Fruit fly (Drosophila melanogaster) whole organism, embryonic: ENCODE measurements around the gene mRpL55.

ENCODE experiments used
- Bdp1 ChIP-seq: fragments of 200-800 bp; sonication (Bioruptor generic); optimal IDR thresholded peaks from 3 replicates; lab custom pipeline; 2016; ENCODE audit warnings: missing biosample characterization, missing genetic modification characterization
- CG11085 ChIP-seq: fragments of 200-800 bp; sonication (Bioruptor generic); IDR thresholded peaks from 2 replicates; pipeline ENCODE4 v1.3.6; 2022; ENCODE audit warnings: missing biosample characterization, missing genetic modification characterization
- CG11696 ChIP-seq: fragments of 200-800 bp; sonication (Bioruptor generic); IDR thresholded peaks from 2 replicates; pipeline ENCODE4 v1.3.6; 2022; ENCODE audit warnings: missing biosample characterization, missing genetic modification characterization
- CG12236 ChIP-seq: fragments of 200-800 bp; sonication (Bioruptor generic); optimal IDR thresholded peaks from 2 replicates; lab custom pipeline; 2016; ENCODE audit warnings: missing biosample characterization, missing genetic modification characterization
- CG14860 ChIP-seq: fragments of 200-800 bp; sonication (Bioruptor generic); IDR thresholded peaks from 3 replicates; pipeline ENCODE4 v1.3.6; 2022; ENCODE audit warnings: missing biosample characterization, missing genetic modification characterization; ENCODE audit not compliant: partially characterized antibody
- CG16779 ChIP-seq: fragments of 200-800 bp; sonication (Bioruptor generic); IDR thresholded peaks from 2 replicates; pipeline ENCODE4 v1.3.6; 2022; ENCODE audit warnings: missing biosample characterization, missing genetic modification characterization
- CG1792 ChIP-seq: fragments of 200-800 bp; sonication (Bioruptor generic); optimal IDR thresholded peaks from 2 replicates; lab custom pipeline; 2016; ENCODE audit warnings: missing biosample characterization, missing genetic modification characterization
- CG18764 ChIP-seq: fragments of 200-800 bp; sonication (Bioruptor generic); optimal IDR thresholded peaks from 3 replicates; lab custom pipeline; 2016; ENCODE audit warnings: missing biosample characterization, missing genetic modification characterization
- CG2889 ChIP-seq: fragments of 200-800 bp; sonication (Bioruptor generic); IDR thresholded peaks from 3 replicates; pipeline ENCODE4 v1.3.6; 2022; ENCODE audit warnings: missing biosample characterization, missing genetic modification characterization
- CG3281 ChIP-seq: fragments of 200-800 bp; sonication (Bioruptor generic); optimal IDR thresholded peaks from 3 replicates; lab custom pipeline; 2017; ENCODE audit warnings: missing biosample characterization, mild to moderate bottlenecking, missing genetic modification characterization
- CG42726 ChIP-seq: fragments of 200-800 bp; sonication (Bioruptor generic); IDR thresholded peaks from 2 replicates; pipeline ENCODE4 v1.3.6; 2022; ENCODE audit warnings: missing biosample characterization, missing genetic modification characterization; ENCODE audit not compliant: partially characterized antibody
- CG7928 ChIP-seq: fragments of 200-800 bp; sonication (Bioruptor generic); optimal IDR thresholded peaks from 2 replicates; lab custom pipeline; 2017; ENCODE audit warnings: missing biosample characterization, mild to moderate bottlenecking, missing genetic modification characterization
- CG7987 ChIP-seq: fragments of 200-800 bp; sonication (Bioruptor generic); optimal IDR thresholded peaks from 2 replicates; lab custom pipeline; 2018; ENCODE audit warnings: missing biosample characterization, mild to moderate bottlenecking, missing genetic modification characterization, moderate library complexity
- CG9437 ChIP-seq: fragments of 200-800 bp; sonication (Bioruptor generic); optimal IDR thresholded peaks from 2 replicates; lab custom pipeline; 2018; ENCODE audit warnings: missing biosample characterization, mild to moderate bottlenecking, missing genetic modification characterization
- CHES-1-like ChIP-seq: fragments of 200-800 bp; sonication (Bioruptor generic); optimal IDR thresholded peaks from 2 replicates; lab custom pipeline; 2016; ENCODE audit warnings: missing biosample characterization, missing genetic modification characterization
- CTCF ChIP-seq: fragments of 200-800 bp; sonication (Bioruptor generic); optimal IDR thresholded peaks from 2 replicates; lab custom pipeline; 2017; ENCODE audit warnings: missing biosample characterization, mild to moderate bottlenecking, missing genetic modification characterization, moderate library complexity
- Dad ChIP-seq: fragments of 200-800 bp; sonication (Bioruptor generic); optimal IDR thresholded peaks from 3 replicates; lab custom pipeline; 2016; ENCODE audit warnings: missing biosample characterization, missing genetic modification characterization
- Deaf1 ChIP-seq: fragments of 200-800 bp; optimal IDR thresholded peaks from 3 replicates; lab custom pipeline; 2019; ENCODE audit warnings: missing biosample characterization, mild to moderate bottlenecking, missing genetic modification characterization, moderate library complexity
- HLH3B ChIP-seq: fragments of 200-800 bp; sonication (Bioruptor generic); IDR thresholded peaks from 2 replicates; pipeline ENCODE4 v1.3.6; 2022; ENCODE audit warnings: missing biosample characterization, missing genetic modification characterization
- Hr51 ChIP-seq, 2 experiments: fragments of 200-800 bp; sonication (Bioruptor generic); optimal IDR thresholded peaks; 2 replicates in 1 of 2; 3 replicates in 1 of 2; lab custom pipeline; 2016 to 2018; ENCODE audit warnings: missing biosample characterization in 2 of 2, missing genetic modification characterization in 2 of 2, mild to moderate bottlenecking in 1 of 2, moderate library complexity in 1 of 2
- Lhr ChIP-seq: fragments of 200-800 bp; sonication (Bioruptor generic); optimal IDR thresholded peaks from 3 replicates; lab custom pipeline; 2017; ENCODE audit warnings: mild to moderate bottlenecking, missing biosample characterization, missing genetic modification reagents, missing genetic modification characterization
- Med ChIP-seq: fragments of 200-800 bp; sonication (Bioruptor generic); peaks from one replicate; lab custom pipeline; 2016; ENCODE audit warnings: missing biosample characterization, missing genetic modification characterization, mild to moderate bottlenecking, inconsistent platforms, moderate library complexity
- Pdp1 ChIP-seq, 2 experiments: fragments of 200-800 bp; sonication (Bioruptor generic); optimal IDR thresholded peaks; 3 replicates each; lab custom pipeline; 2016; ENCODE audit warnings: missing biosample characterization in 2 of 2, missing genetic modification characterization in 2 of 2, mild to moderate bottlenecking in 1 of 2, moderate library complexity in 1 of 2
- Ravus ChIP-seq: fragments of 200-800 bp; sonication (Bioruptor generic); IDR thresholded peaks from 2 replicates; pipeline ENCODE4 v1.3.6; 2022; ENCODE audit warnings: missing biosample characterization, missing genetic modification characterization
- Rx ChIP-seq: fragments of 200-800 bp; sonication (Bioruptor generic); IDR thresholded peaks from 2 replicates; pipeline ENCODE4 v1.3.6; 2022; ENCODE audit warnings: missing biosample characterization, missing genetic modification characterization
- Sry-δ ChIP-seq: fragments of 200-800 bp; sonication (Bioruptor generic); optimal IDR thresholded peaks from 2 replicates; lab custom pipeline; 2016; ENCODE audit warnings: missing biosample characterization, missing genetic modification characterization
- amos ChIP-seq: fragments of 200-800 bp; sonication (Bioruptor generic); IDR thresholded peaks from 2 replicates; pipeline ENCODE4 v1.3.6; 2022; ENCODE audit warnings: missing biosample characterization, missing genetic modification characterization; ENCODE audit not compliant: partially characterized antibody
- ara ChIP-seq: fragments of 200-800 bp; sonication (Bioruptor generic); IDR thresholded peaks from 2 replicates; pipeline ENCODE4 v1.3.6; 2022; ENCODE audit warnings: missing biosample characterization, missing genetic modification characterization
- croc ChIP-seq: fragments of 200-800 bp; sonication (Bioruptor generic); conservative IDR thresholded peaks from 3 replicates; pipeline ENCODE4 v1.3.6; 2022; ENCODE audit warnings: missing biosample characterization, missing genetic modification characterization
- cwo ChIP-seq: fragments of 200-800 bp; sonication (Bioruptor generic); optimal IDR thresholded peaks from 3 replicates; lab custom pipeline; 2017; ENCODE audit warnings: missing biosample characterization, missing genetic modification characterization, mild to moderate bottlenecking, moderate library complexity, missing genetic modification reagents
- esg ChIP-seq: fragments of 200-800 bp; sonication (Bioruptor generic); conservative IDR thresholded peaks from 2 replicates; pipeline ENCODE4 v1.3.6; 2022; ENCODE audit warnings: missing biosample characterization, missing genetic modification characterization
- exex ChIP-seq: fragments of 200-800 bp; sonication (Bioruptor generic); optimal IDR thresholded peaks from 4 replicates; lab custom pipeline; 2018; ENCODE audit warnings: missing biosample characterization, mild to moderate bottlenecking, missing genetic modification characterization, moderate library complexity
- fd96Cb ChIP-seq: fragments of 200-800 bp; sonication (Bioruptor generic); optimal IDR thresholded peaks from 2 replicates; lab custom pipeline; 2018; ENCODE audit warnings: missing biosample characterization, mild to moderate bottlenecking, missing genetic modification characterization, moderate library complexity
- gcm ChIP-seq: fragments of 200-800 bp; sonication (Bioruptor generic); optimal IDR thresholded peaks from 2 replicates; lab custom pipeline; 2019; ENCODE audit warnings: missing biosample characterization, mild to moderate bottlenecking, missing genetic modification characterization, moderate library complexity
- gcm2 ChIP-seq: fragments of 200-800 bp; sonication (Bioruptor generic); optimal IDR thresholded peaks from 2 replicates; lab custom pipeline; 2016; ENCODE audit warnings: missing biosample characterization, missing genetic modification characterization
- grn ChIP-seq: fragments of 200-800 bp; sonication (Bioruptor generic); optimal IDR thresholded peaks from 3 replicates; lab custom pipeline; 2017; ENCODE audit warnings: missing biosample characterization, missing genetic modification characterization
- insv ChIP-seq, 2 experiments: fragments of 200-800 bp; sonication (Bioruptor generic); optimal IDR thresholded peaks; 3 replicates each; lab custom pipeline; 2016 to 2018; ENCODE audit warnings: missing biosample characterization in 2 of 2, missing genetic modification characterization in 2 of 2
- ken ChIP-seq: fragments of 200-800 bp; sonication (Bioruptor generic); IDR thresholded peaks from 3 replicates; pipeline ENCODE4 v1.3.6; 2022; ENCODE audit warnings: missing biosample characterization, missing genetic modification characterization
- lab ChIP-seq: fragments of 200-800 bp; sonication (Bioruptor generic); optimal IDR thresholded peaks from 3 replicates; lab custom pipeline; 2017; ENCODE audit warnings: missing biosample characterization, missing genetic modification characterization, mild to moderate bottlenecking, moderate library complexity, missing genetic modification reagents
- mirr ChIP-seq: fragments of 200-800 bp; sonication (Bioruptor generic); optimal IDR thresholded peaks from 3 replicates; lab custom pipeline; 2018; ENCODE audit warnings: missing biosample characterization, mild to moderate bottlenecking, missing genetic modification characterization
- pb ChIP-seq: fragments of 200-800 bp; sonication (Bioruptor generic); optimal IDR thresholded peaks from 3 replicates; lab custom pipeline; 2016; ENCODE audit warnings: missing biosample characterization, missing genetic modification characterization
- pzg ChIP-seq: fragments of 200-800 bp; sonication (Bioruptor generic); optimal IDR thresholded peaks from 3 replicates; lab custom pipeline; 2018; ENCODE audit warnings: missing biosample characterization, mild to moderate bottlenecking, missing genetic modification characterization, moderate library complexity
- repo ChIP-seq: fragments of 200-800 bp; sonication (Bioruptor generic); optimal IDR thresholded peaks from 2 replicates; lab custom pipeline; 2016; ENCODE audit warnings: missing biosample characterization, missing genetic modification characterization
- sima ChIP-seq: fragments of 200-800 bp; sonication (Bioruptor generic); optimal IDR thresholded peaks from 2 replicates; lab custom pipeline; 2016; ENCODE audit warnings: missing biosample characterization, missing genetic modification characterization
- stwl ChIP-seq: fragments of 200-800 bp; sonication (Bioruptor generic); optimal IDR thresholded peaks from 3 replicates; lab custom pipeline; 2018; ENCODE audit warnings: missing biosample characterization, mild to moderate bottlenecking, missing genetic modification characterization, moderate library complexity
- tup ChIP-seq: fragments of 200-800 bp; sonication (Bioruptor generic); optimal IDR thresholded peaks from 2 replicates; lab custom pipeline; 2016; ENCODE audit warnings: missing biosample characterization, mild to moderate bottlenecking, missing genetic modification characterization, moderate library complexity

The mRpL55 gene

DNA sequence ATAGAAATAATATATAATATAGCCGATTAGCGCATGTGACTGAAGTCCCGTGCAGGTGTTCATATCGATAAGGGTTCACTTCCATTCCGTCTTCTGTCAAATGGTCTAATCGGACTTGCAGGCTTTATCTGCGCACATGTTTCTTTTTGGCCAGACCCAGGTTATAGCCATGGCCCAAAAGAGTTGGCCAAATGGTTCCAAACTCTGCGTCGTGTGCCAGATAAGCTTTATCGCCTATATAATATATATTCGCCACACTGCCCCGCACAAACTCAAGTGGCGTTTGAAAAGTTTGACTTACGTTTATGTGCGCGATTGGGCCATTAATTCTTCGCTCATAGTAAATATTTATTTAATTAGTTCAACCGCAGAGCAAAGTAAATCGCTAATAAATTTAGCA lies 43.5 kb downstream of the mRpL55 start:
- TF ChIP-seq Med (peak; percentile 12), CG12236 (no peak), Dad (no peak), HLH3B (GFP tag; lab: Robert Waterston, UW) (no peak), croc (GFP tag; lab: Robert Waterston, UW) (no peak), CHES-1-like (GFP tag; lab: Kevin White, UChicago) (no peak), tup (GFP tag; lab: Kevin White, UChicago) (no peak), CG18764 (GFP tag; lab: Kevin White, UChicago) (no peak), Lhr (no peak), Pdp1 (GFP tag; optimal IDR thresholded peaks at IDR 0.05; lab: Kevin White, UChicago) (no peak), CG14860 (no peak), insv (GFP tag; optimal IDR thresholded peaks at IDR 0.05; lab: Kevin White, UChicago) (no peak), Rx (no peak), ara (GFP tag; lab: Robert Waterston, UW) (no peak), CG11696 (GFP tag; lab: Robert Waterston, UW) (no peak), sima (GFP tag; lab: Kevin White, UChicago) (no peak), exex (tag; lab: Kevin White, UChicago) (peak; percentile 93), cwo (GFP tag; lab: Kevin White, UChicago) (peak; percentile 94), CG2889 (GFP tag; lab: Robert Waterston, UW) (no peak), Ravus (GFP tag; lab: Robert Waterston, UW) (no peak), grn (no peak), Deaf1 (tag; lab: Kevin White, UChicago) (no peak), Hr51 (GFP tag; optimal IDR thresholded peaks at IDR 0.05; lab: Kevin White, UChicago) (no peak), CG11085 (GFP tag; lab: Robert Waterston, UW) (no peak), lab (GFP tag; lab: Kevin White, UChicago) (no peak), fd96Cb (tag; lab: Kevin White, UChicago) (no peak), mirr (GFP tag; lab: Kevin White, UChicago) (peak; percentile 19), gcm2 (GFP tag; lab: Kevin White, UChicago) (no peak), ken (GFP tag; lab: Robert Waterston, UW) (no peak), Bdp1 (GFP tag; lab: Kevin White, UChicago) (no peak), esg (GFP tag; lab: Robert Waterston, UW) (no peak), CG42726 (GFP tag; lab: Robert Waterston, UW) (no peak), CG1792 (GFP tag; lab: Kevin White, UChicago) (no peak), gcm (GFP tag; lab: Kevin White, UChicago) (no peak)

DNA sequence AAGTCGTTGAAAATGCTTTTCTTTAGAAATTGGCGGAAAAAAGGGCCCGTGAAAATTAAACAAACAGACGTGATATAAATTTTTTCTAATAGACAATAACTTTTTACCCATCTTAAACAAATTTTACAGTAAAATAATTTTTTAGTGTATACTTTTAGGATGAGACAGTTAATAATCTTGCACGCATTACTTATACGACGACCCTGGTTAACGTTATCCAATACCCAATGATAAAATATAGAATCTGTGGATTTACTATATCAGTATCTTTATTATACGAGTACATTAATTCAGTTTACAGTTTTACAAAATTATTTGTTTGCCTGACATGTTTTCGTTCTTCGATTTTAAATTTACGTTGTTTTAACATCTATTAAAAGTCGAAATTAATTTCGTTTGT lies 50.1 kb downstream of the mRpL55 start:
- TF ChIP-seq CG11085 (GFP tag; lab: Robert Waterston, UW): no peak
- no peak for TF ChIP-seq pzg (GFP tag; lab: Kevin White, UChicago)
- no peak for TF ChIP-seq CG7987 (GFP tag; lab: Kevin White, UChicago)
- TF ChIP-seq CG16779: no peak
- peak; percentile 76 for TF ChIP-seq CG7928 (GFP tag; lab: Kevin White, UChicago)
- TF ChIP-seq Pdp1 (GFP tag; optimal IDR thresholded peaks at IDR 0.05; lab: Kevin White, UChicago): peak in 1 of 2 experiments; percentile 84
- TF ChIP-seq CTCF (GFP tag; lab: Kevin White, UChicago): peak; percentile 41
- peak; percentile 26; the same call in 1 of the 2 replicates for TF ChIP-seq amos (GFP tag; lab: Robert Waterston, UW)
- no peak for TF ChIP-seq Sry-δ (GFP tag; lab: Kevin White, UChicago)
- TF ChIP-seq CG9437 (GFP tag; lab: Kevin White, UChicago): peak; percentile 96
- no peak for TF ChIP-seq pb
- peak; percentile 80 for TF ChIP-seq CG3281 (GFP tag; lab: Kevin White, UChicago)
- no peak for TF ChIP-seq repo
- TF ChIP-seq stwl (tag; lab: Kevin White, UChicago): peak; percentile 72
